Fruit fly (Drosophila melanogaster): ENCODE results near the gene mRpS25.

dm6 chrX:14593091-14593490 is 10.3 kb upstream of the mRpS25 start:
- no peak for TF ChIP-seq CG8478 (optimal IDR thresholded peaks at IDR 0.05)
- TF ChIP-seq usp (GFP tag; optimal IDR thresholded peaks at IDR 0.05), result no peak
- TF ChIP-seq psq (optimal IDR thresholded peaks at IDR 0.05), result no peak
- no peak for TF ChIP-seq Dll (optimal IDR thresholded peaks at IDR 0.05)
- no peak for TF ChIP-seq EcR (GFP tag; optimal IDR thresholded peaks at IDR 0.05)

Measured in whole organism.